Worm (Caenorhabditis elegans) whole organism, L1 larva: ENCODE data around the gene cytb-5.1.

ENCODE experiments used
- hpl-2 ChIP-seq: fragments of 150-350 bp; optimal IDR thresholded peaks from 2 replicates; lab custom pipeline; 2014; ENCODE audit warnings: missing biosample characterization, missing genetic modification reagents, missing genetic modification characterization
- lin-13 ChIP-seq: fragments of 150-350 bp; optimal IDR thresholded peaks from 2 replicates; lab custom pipeline; 2014; ENCODE audit warnings: missing biosample characterization, missing genetic modification reagents, missing genetic modification characterization
- lsy-2 ChIP-seq, 2 experiments: fragments of 150-350 bp; optimal IDR thresholded peaks; 2 replicates each; lab custom pipeline; 2014; ENCODE audit warnings: missing biosample characterization in 2 of 2, missing genetic modification characterization in 2 of 2
- mep-1 ChIP-seq: fragments of 150-350 bp; optimal IDR thresholded peaks from 2 replicates; lab custom pipeline; 2014; ENCODE audit warnings: missing biosample characterization, missing genetic modification characterization
- nhr-47 ChIP-seq: sonication (generic microtip); optimal IDR thresholded peaks from 2 replicates; lab custom pipeline; 2016; ENCODE audit warnings: mild to moderate bottlenecking, missing genetic modification characterization, moderate library complexity, missing compliant biosample characterization
- snpc-4 ChIP-seq: fragments of 150-350 bp; optimal IDR thresholded peaks from 2 replicates; lab custom pipeline; 2014; ENCODE audit warnings: missing biosample characterization, missing genetic modification characterization
- sox-4 ChIP-seq: sonication (generic microtip); optimal IDR thresholded peaks from 2 replicates; lab custom pipeline; 2016; ENCODE audit warnings: missing genetic modification characterization, missing compliant biosample characterization
- swsn-7 ChIP-seq: sonication (generic microtip); optimal IDR thresholded peaks from 2 replicates; lab custom pipeline; 2016; ENCODE audit warnings: missing genetic modification characterization, missing compliant biosample characterization

DNA sequence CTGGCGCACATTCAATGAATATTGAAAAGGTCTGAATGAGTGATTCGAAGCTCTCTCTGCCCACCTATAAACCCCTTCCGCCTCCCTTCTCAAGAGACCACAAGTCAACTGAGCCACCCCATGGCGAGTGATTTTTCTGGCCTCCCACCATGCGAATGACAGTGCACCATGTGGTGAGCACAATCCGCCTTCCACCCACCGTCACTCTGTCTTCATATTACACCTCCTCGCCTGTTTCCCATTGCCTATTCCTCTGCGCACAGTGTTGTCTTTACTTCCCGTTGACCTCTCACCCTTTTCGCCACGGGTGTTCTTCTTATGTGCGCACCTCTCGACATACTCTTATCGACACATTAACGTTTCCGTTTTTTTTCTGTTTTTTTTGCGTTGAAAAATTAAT is 25.2 kb downstream of the cytb-5.1 start:
- TF ChIP-seq sox-4 (tag; lab: Kevin White, UChicago) (no peak), snpc-4 (tag; lab: Kevin White, UChicago) (no peak), swsn-7 (no peak), hpl-2 (no peak), lsy-2 (tag; optimal IDR thresholded peaks at IDR 0.05; lab: Kevin White, UChicago) (no peak), nhr-47 (tag; lab: Kevin White, UChicago) (no peak), lin-13 (GFP tag; lab: Kevin White, UChicago) (no peak), mep-1 (tag; lab: Kevin White, UChicago) (no peak)
